Fruit fly (Drosophila melanogaster) whole organism, embryonic: ENCODE results near the gene schlank.
A peak's percentile ranks its signal among the peaks of the same experiment; 100 is the strongest.

Experiments used
- ATbp ChIP-seq: fragments of 200-800 bp; sonication (Bioruptor generic); optimal IDR thresholded peaks from 2 replicates; lab custom pipeline; 2017; ENCODE audit warnings: missing biosample characterization, mild to moderate bottlenecking, missing genetic modification characterization, missing genetic modification reagents
- Ada2b ChIP-seq: fragments of 200-800 bp; sonication (Bioruptor generic); IDR thresholded peaks from 2 replicates; pipeline ENCODE4 v1.3.6; 2022; ENCODE audit warnings: missing biosample characterization, missing genetic modification characterization
- B-H1 ChIP-seq: fragments of 200-800 bp; sonication (Bioruptor generic); IDR thresholded peaks from 3 replicates; pipeline ENCODE4 v1.3.6; 2022; ENCODE audit warnings: missing biosample characterization, missing genetic modification characterization
- CG10366 ChIP-seq: fragments of 200-800 bp; sonication (Bioruptor generic); IDR thresholded peaks from 2 replicates; pipeline ENCODE4 v1.3.6; 2022; ENCODE audit warnings: missing biosample characterization, missing genetic modification characterization
- CG10565 ChIP-seq: fragments of 200-800 bp; sonication (Bioruptor generic); optimal IDR thresholded peaks from 3 replicates; lab custom pipeline; 2016; ENCODE audit warnings: missing biosample characterization, mild to moderate bottlenecking, missing genetic modification characterization
- CG11504 ChIP-seq: fragments of 200-800 bp; sonication (Bioruptor generic); optimal IDR thresholded peaks from 3 replicates; lab custom pipeline; 2019; ENCODE audit warnings: missing biosample characterization, mild to moderate bottlenecking, missing genetic modification characterization, moderate library complexity
- CG12071 ChIP-seq: fragments of 200-800 bp; sonication (Bioruptor generic); optimal IDR thresholded peaks from 3 replicates; lab custom pipeline; 2018; ENCODE audit warnings: missing biosample characterization, mild to moderate bottlenecking, missing genetic modification characterization
- CG12391 ChIP-seq: fragments of 200-800 bp; sonication (Bioruptor generic); optimal IDR thresholded peaks from 3 replicates; lab custom pipeline; 2018; ENCODE audit warnings: missing biosample characterization, mild to moderate bottlenecking, missing genetic modification characterization, moderate library complexity
- CG12744 ChIP-seq: fragments of 200-800 bp; sonication (Bioruptor generic); optimal IDR thresholded peaks from 2 replicates; lab custom pipeline; 2016; ENCODE audit warnings: missing biosample characterization, missing genetic modification characterization
- CG14710 ChIP-seq: fragments of 200-800 bp; sonication (Bioruptor generic); optimal IDR thresholded peaks from 3 replicates; lab custom pipeline; 2019; ENCODE audit warnings: missing biosample characterization, mild to moderate bottlenecking, missing genetic modification characterization, moderate library complexity
- CG2875 ChIP-seq: fragments of 200-800 bp; sonication (Bioruptor generic); optimal IDR thresholded peaks from 2 replicates; lab custom pipeline; 2017; ENCODE audit warnings: missing biosample characterization, mild to moderate bottlenecking, missing genetic modification characterization, missing genetic modification reagents
- CG30020 ChIP-seq: fragments of 200-800 bp; optimal IDR thresholded peaks from 2 replicates; lab custom pipeline; 2019; ENCODE audit warnings: missing biosample characterization, mild to moderate bottlenecking, missing genetic modification characterization, moderate library complexity
- CG3163 ChIP-seq: fragments of 200-800 bp; sonication (Bioruptor generic); optimal IDR thresholded peaks from 3 replicates; lab custom pipeline; 2016; ENCODE audit warnings: missing biosample characterization, missing genetic modification characterization
- CG32767 ChIP-seq: fragments of 200-800 bp; sonication (Bioruptor generic); IDR thresholded peaks from 2 replicates; pipeline ENCODE4 v1.3.6; 2022; ENCODE audit warnings: missing biosample characterization, missing genetic modification characterization
- CG34422 ChIP-seq: fragments of 200-800 bp; sonication (Bioruptor generic); IDR thresholded peaks from 3 replicates; pipeline ENCODE4 v1.3.6; 2022; ENCODE audit warnings: missing biosample characterization, missing genetic modification characterization
- CG4424 ChIP-seq: fragments of 200-800 bp; sonication (Bioruptor generic); optimal IDR thresholded peaks from 3 replicates; lab custom pipeline; 2016; ENCODE audit warnings: missing biosample characterization, missing genetic modification characterization
- CG4820 ChIP-seq: fragments of 200-800 bp; sonication (Bioruptor generic); optimal IDR thresholded peaks from 3 replicates; lab custom pipeline; 2016; ENCODE audit warnings: missing biosample characterization, missing genetic modification characterization
- CG6765 ChIP-seq: fragments of 200-800 bp; sonication (Bioruptor generic); optimal IDR thresholded peaks from 3 replicates; lab custom pipeline; 2017; ENCODE audit warnings: missing biosample characterization, mild to moderate bottlenecking, missing genetic modification characterization
- CG6791 ChIP-seq: fragments of 200-800 bp; sonication (Bioruptor generic); IDR thresholded peaks from 3 replicates; pipeline ENCODE4 v1.3.6; 2022; ENCODE audit warnings: missing biosample characterization, missing genetic modification characterization; ENCODE audit not compliant: partially characterized antibody
- CG6813 ChIP-seq: fragments of 200-800 bp; sonication (Bioruptor generic); optimal IDR thresholded peaks from 2 replicates; lab custom pipeline; 2017; ENCODE audit warnings: missing biosample characterization, missing genetic modification characterization, mild to moderate bottlenecking, moderate library complexity, missing genetic modification reagents
- CG7839 ChIP-seq: fragments of 200-800 bp; sonication (Bioruptor generic); optimal IDR thresholded peaks from 3 replicates; lab custom pipeline; 2018; ENCODE audit warnings: missing biosample characterization, mild to moderate bottlenecking, missing genetic modification characterization, moderate library complexity
- CG7928 ChIP-seq: fragments of 200-800 bp; sonication (Bioruptor generic); optimal IDR thresholded peaks from 2 replicates; lab custom pipeline; 2017; ENCODE audit warnings: missing biosample characterization, mild to moderate bottlenecking, missing genetic modification characterization
- CG8290 ChIP-seq, 3 experiments: fragments of 200-800 bp; sonication (Bioruptor generic); optimal IDR thresholded peaks; 2 replicates each; lab custom pipeline; 2016 to 2019; ENCODE audit warnings: missing biosample characterization in 3 of 3, missing genetic modification characterization in 3 of 3, mild to moderate bottlenecking in 2 of 3, moderate library complexity in 1 of 3
- ERR ChIP-seq: fragments of 200-800 bp; sonication (Bioruptor generic); optimal IDR thresholded peaks from 2 replicates; lab custom pipeline; 2016; ENCODE audit warnings: missing biosample characterization, missing genetic modification characterization
- Fer1 ChIP-seq: fragments of 200-800 bp; sonication (Bioruptor generic); optimal IDR thresholded peaks from 2 replicates; lab custom pipeline; 2017; ENCODE audit warnings: missing biosample characterization, mild to moderate bottlenecking, missing genetic modification characterization
- Hey ChIP-seq: fragments of 200-800 bp; sonication (Bioruptor generic); optimal IDR thresholded peaks from 3 replicates; lab custom pipeline; 2018; ENCODE audit warnings: missing biosample characterization, mild to moderate bottlenecking, missing genetic modification characterization
- Hr3 ChIP-seq: fragments of 200-800 bp; sonication (Bioruptor generic); optimal IDR thresholded peaks from 3 replicates; lab custom pipeline; 2016; ENCODE audit warnings: missing biosample characterization, missing genetic modification characterization
- Lpt ChIP-seq: fragments of >200 bp; optimal IDR thresholded peaks from 2 replicates; lab custom pipeline; 2018; ENCODE audit warnings: missing biosample characterization, missing genetic modification characterization
- MBD-R2 ChIP-seq: fragments of 200-800 bp; sonication (Bioruptor generic); IDR thresholded peaks from 2 replicates; pipeline ENCODE4 v1.3.6; 2022; ENCODE audit warnings: missing biosample characterization, missing genetic modification characterization
- MESR4 ChIP-seq: fragments of 200-800 bp; sonication (Bioruptor generic); optimal IDR thresholded peaks from 2 replicates; lab custom pipeline; 2018; ENCODE audit warnings: missing biosample characterization, mild to moderate bottlenecking, missing genetic modification characterization, moderate library complexity
- Mad ChIP-seq: fragments of 200-800 bp; sonication (Bioruptor generic); optimal IDR thresholded peaks from 2 replicates; lab custom pipeline; 2016; ENCODE audit warnings: missing biosample characterization, missing genetic modification characterization
- Mes4 ChIP-seq: fragments of 200-800 bp; sonication (Bioruptor generic); optimal IDR thresholded peaks from 2 replicates; lab custom pipeline; 2016; ENCODE audit warnings: missing biosample characterization, missing genetic modification characterization
- Neu2 ChIP-seq: fragments of 200-800 bp; sonication (Bioruptor generic); optimal IDR thresholded peaks from 3 replicates; lab custom pipeline; 2016; ENCODE audit warnings: missing biosample characterization, missing genetic modification characterization, borderline replicate concordance
- Nf-YB ChIP-seq: fragments of 200-800 bp; sonication (Bioruptor generic); optimal IDR thresholded peaks from 3 replicates; lab custom pipeline; 2019; ENCODE audit warnings: missing biosample characterization, mild to moderate bottlenecking, missing genetic modification characterization, moderate library complexity
- Nf-YC ChIP-seq: fragments of 200-800 bp; optimal IDR thresholded peaks from 3 replicates; lab custom pipeline; 2019; ENCODE audit warnings: missing biosample characterization, mild to moderate bottlenecking, missing genetic modification characterization, moderate library complexity
- NfI ChIP-seq: fragments of 200-800 bp; sonication (Bioruptor generic); optimal IDR thresholded peaks from 3 replicates; lab custom pipeline; 2018; ENCODE audit warnings: missing biosample characterization, mild to moderate bottlenecking, missing genetic modification characterization, moderate library complexity
- aop ChIP-seq: fragments of 200-800 bp; sonication (Bioruptor generic); IDR thresholded peaks from 2 replicates; pipeline ENCODE4 v1.3.6; 2022; ENCODE audit warnings: missing biosample characterization, missing genetic modification characterization
- chinmo ChIP-seq: fragments of 200-800 bp; sonication (Bioruptor generic); IDR thresholded peaks from 4 replicates; pipeline ENCODE4 v1.3.6; 2022; ENCODE audit warnings: missing biosample characterization, missing genetic modification characterization; ENCODE audit not compliant: partially characterized antibody
- gcm2 ChIP-seq: fragments of 200-800 bp; sonication (Bioruptor generic); optimal IDR thresholded peaks from 2 replicates; lab custom pipeline; 2016; ENCODE audit warnings: missing biosample characterization, missing genetic modification characterization
- gfzf ChIP-seq: fragments of 200-800 bp; sonication (Bioruptor generic); optimal IDR thresholded peaks from 2 replicates; lab custom pipeline; 2016; ENCODE audit warnings: missing biosample characterization, mild to moderate bottlenecking, missing genetic modification characterization, moderate library complexity
- her ChIP-seq: fragments of 200-800 bp; sonication (Bioruptor generic); optimal IDR thresholded peaks from 2 replicates; lab custom pipeline; 2016; ENCODE audit warnings: missing biosample characterization, missing genetic modification characterization
- kay ChIP-seq: fragments of 200-800 bp; sonication (Bioruptor generic); optimal IDR thresholded peaks from 2 replicates; lab custom pipeline; 2016; ENCODE audit warnings: missing biosample characterization, missing genetic modification characterization
- mld ChIP-seq: fragments of 200-800 bp; sonication (Bioruptor generic); IDR thresholded peaks from 3 replicates; pipeline ENCODE4 v1.3.6; 2022; ENCODE audit warnings: missing biosample characterization, missing genetic modification characterization; ENCODE audit not compliant: partially characterized antibody
- nmo ChIP-seq: fragments of 200-800 bp; sonication (Bioruptor generic); optimal IDR thresholded peaks from 2 replicates; lab custom pipeline; 2018; ENCODE audit warnings: missing biosample characterization, mild to moderate bottlenecking, missing genetic modification characterization, moderate library complexity
- pnt ChIP-seq: fragments of 200-800 bp; sonication (Bioruptor generic); optimal IDR thresholded peaks from 3 replicates; lab custom pipeline; 2016; ENCODE audit warnings: missing biosample characterization, missing genetic modification characterization
- sd ChIP-seq: fragments of 200-800 bp; sonication (Bioruptor generic); optimal IDR thresholded peaks from 3 replicates; lab custom pipeline; 2018; ENCODE audit warnings: missing biosample characterization, mild to moderate bottlenecking, missing genetic modification characterization, moderate library complexity
- ssp ChIP-seq: fragments of 200-800 bp; sonication (Bioruptor generic); IDR thresholded peaks from 2 replicates; pipeline ENCODE4 v1.3.6; 2022; ENCODE audit warnings: missing biosample characterization, missing genetic modification characterization
- sug ChIP-seq: fragments of 200-800 bp; optimal IDR thresholded peaks from 2 replicates; lab custom pipeline; 2019; ENCODE audit warnings: missing biosample characterization, mild to moderate bottlenecking, missing genetic modification characterization, moderate library complexity
- zen2 ChIP-seq: fragments of 200-800 bp; sonication (Bioruptor generic); IDR thresholded peaks from 3 replicates; pipeline ENCODE4 v1.3.6; 2022; ENCODE audit warnings: missing biosample characterization, missing genetic modification characterization; ENCODE audit not compliant: partially characterized antibody

Gene schlank

dm6 chrX:6263614-6264130 lies 3.4 kb downstream of the schlank start (continued):
- TF ChIP-seq Nf-YB (GFP tag; lab: Kevin White, UChicago), result peak; percentile 49
- peak; percentile 97 for TF ChIP-seq sd (tag; lab: Kevin White, UChicago)
- peak; percentile 64 for TF ChIP-seq Mad (GFP tag; lab: Kevin White, UChicago)
- no peak for TF ChIP-seq aop
- TF ChIP-seq CG6813 (GFP tag; lab: Kevin White, UChicago), result peak; percentile 74
- no peak for TF ChIP-seq chinmo (GFP tag; lab: Robert Waterston, UW)
- TF ChIP-seq CG34422 (GFP tag; lab: Robert Waterston, UW), result peak; percentile 45; the same call in 2 of the 3 replicates
- TF ChIP-seq Hr3 (GFP tag; lab: Kevin White, UChicago), result peak; percentile 48
- peak; percentile 71 for TF ChIP-seq CG12391 (tag; lab: Kevin White, UChicago)
- TF ChIP-seq CG12071, result peak; percentile 74
- TF ChIP-seq NfI, result peak; percentile 68
- TF ChIP-seq Neu2, result no peak
- TF ChIP-seq her (GFP tag; lab: Kevin White, UChicago), result no peak
- TF ChIP-seq CG32767 (GFP tag; lab: Robert Waterston, UW), result peak; percentile 56
- peak; percentile 39; the same call in 1 of the 3 replicates for TF ChIP-seq B-H1 (GFP tag; lab: Robert Waterston, UW)
- TF ChIP-seq MBD-R2, result peak; percentile 27; the same call in 1 of the 2 replicates
- TF ChIP-seq CG4424 (GFP tag; lab: Kevin White, UChicago), result peak; percentile 61
- TF ChIP-seq MESR4 (GFP tag; lab: Kevin White, UChicago), result no peak
- peak; percentile 66 for TF ChIP-seq Ada2b
- peak; percentile 18 for TF ChIP-seq Hey (tag; lab: Kevin White, UChicago)
- TF ChIP-seq CG6765 (GFP tag; lab: Kevin White, UChicago), result peak; percentile 76
- no peak for TF ChIP-seq gfzf (GFP tag; lab: Kevin White, UChicago)
- TF ChIP-seq Mes4 (GFP tag; lab: Kevin White, UChicago), result no peak
- TF ChIP-seq CG10366 (GFP tag; lab: Robert Waterston, UW), result no peak; the same call in 1 of the 2 replicates
- TF ChIP-seq CG2875 (GFP tag; lab: Kevin White, UChicago), result peak; percentile 37
- peak; percentile 95 for TF ChIP-seq sug (tag; lab: Kevin White, UChicago)
- TF ChIP-seq ssp, result peak; percentile 37; the same call in 1 of the 2 replicates
- no peak for TF ChIP-seq ERR (GFP tag; lab: Kevin White, UChicago)
- peak; percentile 89 for TF ChIP-seq CG7839 (tag; lab: Kevin White, UChicago)
- TF ChIP-seq CG3163 (GFP tag; lab: Kevin White, UChicago), result no peak
- TF ChIP-seq ATbp (GFP tag; lab: Kevin White, UChicago), result peak; percentile 68
- no peak for TF ChIP-seq pnt (GFP tag; lab: Kevin White, UChicago)
- TF ChIP-seq kay, result no peak
- no peak for TF ChIP-seq Lpt (GFP tag; lab: Kevin White, UChicago)
- peak; percentile 11 for TF ChIP-seq CG10565 (GFP tag; lab: Kevin White, UChicago)
- TF ChIP-seq, all 482 proteins: peak for 308

dm6 chrX:6260900-6261299 lies 6.1 kb downstream of the schlank start, which contains the start of gene Josd:
Gene Josd (plus strand): TSS chrX:6261169.
- TF ChIP-seq CG6791 (GFP tag; lab: Robert Waterston, UW), result peak; percentile 83
- peak; percentile 8 for TF ChIP-seq Nf-YC (tag; lab: Kevin White, UChicago)
- no peak for TF ChIP-seq CG8290 (GFP tag; optimal IDR thresholded peaks at IDR 0.05; lab: Kevin White, UChicago)
- TF ChIP-seq CG8290 (tag; optimal IDR thresholded peaks at IDR 0.05; lab: Kevin White, UChicago), result peak in 1 of 2 experiments; percentile 41
- TF ChIP-seq CG12744 (GFP tag; lab: Kevin White, UChicago), result no peak
- TF ChIP-seq MESR4 (GFP tag; lab: Kevin White, UChicago), result peak; percentile 24
- peak; percentile 3 for TF ChIP-seq Fer1 (GFP tag; lab: Kevin White, UChicago)
- no peak for TF ChIP-seq CG2875 (GFP tag; lab: Kevin White, UChicago)
- TF ChIP-seq nmo (GFP tag; lab: Kevin White, UChicago), result peak; percentile 18
- peak; percentile 72 for TF ChIP-seq zen2
- peak; percentile 70; the same call in 1 of the 4 replicates for TF ChIP-seq chinmo (GFP tag; lab: Robert Waterston, UW)
- TF ChIP-seq gcm2, result no peak
- TF ChIP-seq CG30020 (tag; lab: Kevin White, UChicago), result peak; percentile 7
- TF ChIP-seq CG11504, result peak; percentile 16
- TF ChIP-seq CG4820 (GFP tag; lab: Kevin White, UChicago), result no peak
- peak; percentile 67; the same call in 1 of the 3 replicates for TF ChIP-seq mld (GFP tag; lab: Robert Waterston, UW)
- peak; percentile 30 for TF ChIP-seq CG14710
- TF ChIP-seq CG7928 (GFP tag; lab: Kevin White, UChicago), result no peak
